Fruit fly (Drosophila melanogaster) whole organism, embryonic: ENCODE data around the gene hog.

Source experiments
- ATbp ChIP-seq: fragments of 200-800 bp; sonication (Bioruptor generic); optimal IDR thresholded peaks from 2 replicates; lab custom pipeline; 2017; ENCODE audit warnings: missing biosample characterization, mild to moderate bottlenecking, missing genetic modification characterization, missing genetic modification reagents
- Ada2b ChIP-seq: fragments of 200-800 bp; sonication (Bioruptor generic); IDR thresholded peaks from 2 replicates; pipeline ENCODE4 v1.3.6; 2022; ENCODE audit warnings: missing biosample characterization, missing genetic modification characterization
- Antp ChIP-seq: fragments of 200-800 bp; sonication (Bioruptor generic); optimal IDR thresholded peaks from 3 replicates; lab custom pipeline; 2016; ENCODE audit warnings: missing biosample characterization, missing genetic modification characterization
- Atf-2 ChIP-seq: fragments of 200-800 bp; sonication (Bioruptor generic); optimal IDR thresholded peaks from 2 replicates; lab custom pipeline; 2016; ENCODE audit warnings: missing biosample characterization, missing genetic modification characterization
- Bgb ChIP-seq: fragments of 200-800 bp; sonication (Bioruptor generic); IDR thresholded peaks from 2 replicates; pipeline ENCODE4 v1.3.6; 2022; ENCODE audit warnings: missing biosample characterization, missing genetic modification characterization; ENCODE audit not compliant: partially characterized antibody
- CG10366 ChIP-seq: fragments of 200-800 bp; sonication (Bioruptor generic); IDR thresholded peaks from 2 replicates; pipeline ENCODE4 v1.3.6; 2022; ENCODE audit warnings: missing biosample characterization, missing genetic modification characterization
- CG11093 ChIP-seq: fragments of 200-800 bp; sonication (Bioruptor generic); IDR thresholded peaks from 3 replicates; pipeline ENCODE4 v1.3.6; 2022; ENCODE audit warnings: missing biosample characterization, missing genetic modification characterization
- CG11247 ChIP-seq: fragments of 200-800 bp; sonication (Bioruptor generic); IDR thresholded peaks from 2 replicates; pipeline ENCODE4 v1.3.6; 2022; ENCODE audit warnings: missing biosample characterization, missing genetic modification characterization
- CG12236 ChIP-seq: fragments of 200-800 bp; sonication (Bioruptor generic); optimal IDR thresholded peaks from 2 replicates; lab custom pipeline; 2016; ENCODE audit warnings: missing biosample characterization, missing genetic modification characterization
- CG12391 ChIP-seq: fragments of 200-800 bp; sonication (Bioruptor generic); optimal IDR thresholded peaks from 3 replicates; lab custom pipeline; 2018; ENCODE audit warnings: missing biosample characterization, mild to moderate bottlenecking, missing genetic modification characterization, moderate library complexity
- CG14860 ChIP-seq: fragments of 200-800 bp; sonication (Bioruptor generic); IDR thresholded peaks from 3 replicates; pipeline ENCODE4 v1.3.6; 2022; ENCODE audit warnings: missing biosample characterization, missing genetic modification characterization; ENCODE audit not compliant: partially characterized antibody
- CG2678 ChIP-seq: fragments of 200-800 bp; sonication (Bioruptor generic); optimal IDR thresholded peaks from 3 replicates; lab custom pipeline; 2019; ENCODE audit warnings: missing biosample characterization, mild to moderate bottlenecking, missing genetic modification characterization, moderate library complexity
- CG30020 ChIP-seq: fragments of 200-800 bp; optimal IDR thresholded peaks from 2 replicates; lab custom pipeline; 2019; ENCODE audit warnings: missing biosample characterization, mild to moderate bottlenecking, missing genetic modification characterization, moderate library complexity
- CG31441 ChIP-seq: fragments of 200-800 bp; sonication (Bioruptor generic); IDR thresholded peaks from 2 replicates; pipeline ENCODE4 v1.3.6; 2022; ENCODE audit warnings: missing biosample characterization, missing genetic modification characterization
- CG4360 ChIP-seq: fragments of 200-800 bp; sonication (Bioruptor generic); IDR thresholded peaks from 2 replicates; pipeline ENCODE4 v1.3.6; 2022; ENCODE audit warnings: missing biosample characterization, missing genetic modification characterization
- CG5180 ChIP-seq: fragments of 200-800 bp; sonication (Bioruptor generic); optimal IDR thresholded peaks from 3 replicates; lab custom pipeline; 2017; ENCODE audit warnings: missing biosample characterization, missing genetic modification characterization, mild to moderate bottlenecking, moderate library complexity, missing genetic modification reagents
- CG6689 ChIP-seq: fragments of 200-800 bp; sonication (Bioruptor generic); IDR thresholded peaks from 2 replicates; pipeline ENCODE4 v1.3.6; 2022; ENCODE audit warnings: missing biosample characterization, missing genetic modification characterization
- CG6854 ChIP-seq: fragments of 200-800 bp; sonication (Bioruptor generic); optimal IDR thresholded peaks from 3 replicates; lab custom pipeline; 2017; ENCODE audit warnings: missing biosample characterization, mild to moderate bottlenecking, missing genetic modification characterization
- CG7786 ChIP-seq: fragments of 200-800 bp; sonication (Bioruptor generic); optimal IDR thresholded peaks from 2 replicates; lab custom pipeline; 2016; ENCODE audit warnings: missing biosample characterization, missing genetic modification characterization
- CG8944 ChIP-seq: fragments of 200-800 bp; sonication (Bioruptor generic); optimal IDR thresholded peaks from 3 replicates; lab custom pipeline; 2016; ENCODE audit warnings: missing biosample characterization, missing genetic modification characterization
- CG9215 ChIP-seq: fragments of 200-800 bp; sonication (Bioruptor generic); IDR thresholded peaks from 2 replicates; pipeline ENCODE4 v1.3.6; 2022; ENCODE audit warnings: missing biosample characterization, missing genetic modification characterization
- CG9817 ChIP-seq: fragments of 200-800 bp; sonication (Bioruptor generic); optimal IDR thresholded peaks from 2 replicates; lab custom pipeline; 2018; ENCODE audit warnings: missing biosample characterization, mild to moderate bottlenecking, missing genetic modification characterization, moderate library complexity
- D ChIP-seq, 2 experiments: fragments of 200-800 bp in 1 of 2; fragments of >200 bp in 1 of 2; sonication (Bioruptor generic) in 1 of 2; optimal IDR thresholded peaks; 2 replicates in 1 of 2; 3 replicates in 1 of 2; lab custom pipeline; 2017; ENCODE audit warnings: mild to moderate bottlenecking in 1 of 2, missing biosample characterization in 1 of 2, missing genetic modification characterization in 1 of 2, missing genetic modification reagents in 1 of 2
- Deaf1 ChIP-seq: fragments of 200-800 bp; optimal IDR thresholded peaks from 3 replicates; lab custom pipeline; 2019; ENCODE audit warnings: missing biosample characterization, mild to moderate bottlenecking, missing genetic modification characterization, moderate library complexity
- Dp ChIP-seq: fragments of 200-800 bp; sonication (Bioruptor generic); optimal IDR thresholded peaks from 2 replicates; lab custom pipeline; 2018; ENCODE audit warnings: missing biosample characterization, mild to moderate bottlenecking, missing genetic modification characterization, moderate library complexity
- Hr3 ChIP-seq: fragments of 200-800 bp; sonication (Bioruptor generic); optimal IDR thresholded peaks from 3 replicates; lab custom pipeline; 2016; ENCODE audit warnings: missing biosample characterization, missing genetic modification characterization
- Mes4 ChIP-seq: fragments of 200-800 bp; sonication (Bioruptor generic); optimal IDR thresholded peaks from 2 replicates; lab custom pipeline; 2016; ENCODE audit warnings: missing biosample characterization, missing genetic modification characterization
- TFAM ChIP-seq: fragments of 200-800 bp; sonication (Bioruptor generic); optimal IDR thresholded peaks from 2 replicates; lab custom pipeline; 2017; ENCODE audit warnings: missing biosample characterization, missing genetic modification characterization, inconsistent platforms
- Taf1 ChIP-seq: fragments of 200-800 bp; sonication (Bioruptor generic); IDR thresholded peaks from 2 replicates; pipeline ENCODE4 v1.3.6; 2022; ENCODE audit warnings: missing biosample characterization, missing genetic modification characterization
- Xbp1 ChIP-seq: fragments of 200-800 bp; sonication (Bioruptor generic); optimal IDR thresholded peaks from 3 replicates; lab custom pipeline; 2016; ENCODE audit warnings: missing biosample characterization, mild to moderate bottlenecking, missing genetic modification characterization
- bsh ChIP-seq, 2 experiments: fragments of 200-800 bp; sonication (Bioruptor generic); optimal IDR thresholded peaks; 2 replicates each; lab custom pipeline; 2017 to 2018; ENCODE audit warnings: mild to moderate bottlenecking in 2 of 2, missing biosample characterization in 2 of 2, missing genetic modification characterization in 2 of 2, moderate library complexity in 1 of 2
- caup ChIP-seq: fragments of 200-800 bp; sonication (Bioruptor generic); optimal IDR thresholded peaks from 3 replicates; lab custom pipeline; 2017; ENCODE audit warnings: missing biosample characterization, mild to moderate bottlenecking, missing genetic modification characterization, moderate library complexity; ENCODE audit not compliant: severe bottlenecking
- dm ChIP-seq: fragments of 200-800 bp; sonication (Bioruptor generic); optimal IDR thresholded peaks from 3 replicates; lab custom pipeline; 2016; ENCODE audit warnings: missing biosample characterization, missing genetic modification characterization
- emc ChIP-seq: fragments of 200-800 bp; sonication (Bioruptor generic); optimal IDR thresholded peaks from 2 replicates; lab custom pipeline; 2016; ENCODE audit warnings: missing biosample characterization, missing genetic modification characterization
- exex ChIP-seq: fragments of 200-800 bp; sonication (Bioruptor generic); optimal IDR thresholded peaks from 4 replicates; lab custom pipeline; 2018; ENCODE audit warnings: missing biosample characterization, mild to moderate bottlenecking, missing genetic modification characterization, moderate library complexity
- ftz-f1 ChIP-seq: fragments of 200-800 bp; sonication (Bioruptor generic); optimal IDR thresholded peaks from 2 replicates; lab custom pipeline; 2016; ENCODE audit warnings: missing biosample characterization, missing genetic modification characterization
- gcm2 ChIP-seq: fragments of 200-800 bp; sonication (Bioruptor generic); optimal IDR thresholded peaks from 2 replicates; lab custom pipeline; 2016; ENCODE audit warnings: missing biosample characterization, missing genetic modification characterization
- klu ChIP-seq: fragments of 200-800 bp; sonication (Bioruptor generic); IDR thresholded peaks from 2 replicates; pipeline ENCODE4 v1.3.6; 2022; ENCODE audit warnings: missing biosample characterization, missing genetic modification characterization
- lmd ChIP-seq: fragments of 200-800 bp; sonication (Bioruptor generic); IDR thresholded peaks from 2 replicates; pipeline ENCODE4 v1.3.6; 2022; ENCODE audit warnings: missing biosample characterization, missing genetic modification characterization
- odd ChIP-seq: fragments of 200-800 bp; sonication (Bioruptor generic); optimal IDR thresholded peaks from 2 replicates; lab custom pipeline; 2017; ENCODE audit warnings: missing biosample characterization, mild to moderate bottlenecking, missing genetic modification characterization
- sc ChIP-seq, 3 experiments: fragments of >200 bp in 2 of 3; fragments of 200-800 bp in 1 of 3; sonication (Bioruptor generic) in 1 of 3; optimal IDR thresholded peaks; 2 replicates in 2 of 3; 3 replicates in 1 of 3; lab custom pipeline; 2017; ENCODE audit warnings: mild to moderate bottlenecking in 1 of 3, missing biosample characterization in 1 of 3, missing genetic modification characterization in 1 of 3, missing genetic modification reagents in 1 of 3
- sisA ChIP-seq: fragments of 200-800 bp; sonication (Bioruptor generic); IDR thresholded peaks from 2 replicates; pipeline ENCODE4 v1.3.6; 2022; ENCODE audit warnings: missing biosample characterization, missing genetic modification characterization
- slou ChIP-seq: fragments of 200-800 bp; sonication (Bioruptor generic); optimal IDR thresholded peaks from 3 replicates; lab custom pipeline; 2016; ENCODE audit warnings: missing biosample characterization, missing genetic modification characterization
- sna ChIP-seq: fragments of 200-800 bp; sonication (Bioruptor generic); IDR thresholded peaks from 2 replicates; pipeline ENCODE4 v1.3.6; 2022; ENCODE audit warnings: missing biosample characterization, missing genetic modification characterization; ENCODE audit not compliant: partially characterized antibody
- sqz ChIP-seq: fragments of 200-800 bp; sonication (Bioruptor generic); optimal IDR thresholded peaks from 3 replicates; lab custom pipeline; 2018; ENCODE audit warnings: missing biosample characterization, mild to moderate bottlenecking, missing genetic modification characterization
- tgo ChIP-seq: fragments of 200-800 bp; sonication (Bioruptor generic); IDR thresholded peaks from 3 replicates; pipeline ENCODE4 v1.3.6; 2022; ENCODE audit warnings: missing biosample characterization, missing genetic modification characterization
- toy ChIP-seq: fragments of 200-800 bp; sonication (Bioruptor generic); IDR thresholded peaks from 2 replicates; pipeline ENCODE4 v1.3.6; 2022; ENCODE audit warnings: missing biosample characterization, missing genetic modification characterization
- twi ChIP-seq: fragments of 200-800 bp; optimal IDR thresholded peaks from 2 replicates; lab custom pipeline; 2019; ENCODE audit warnings: missing biosample characterization, mild to moderate bottlenecking, missing genetic modification characterization, moderate library complexity
- unc-4 ChIP-seq: fragments of 200-800 bp; sonication (Bioruptor generic); IDR thresholded peaks from 2 replicates; pipeline ENCODE4 v1.3.6; 2022; ENCODE audit warnings: missing biosample characterization, missing genetic modification characterization; ENCODE audit not compliant: partially characterized antibody

hog gene

dm6 chrX:14717245-14717644 lies 1.5 kb downstream of the hog start (continued):
- TF ChIP-seq emc (GFP tag; lab: Kevin White, UChicago), result peak; percentile 46
- peak; percentile 89 for TF ChIP-seq caup (GFP tag; lab: Kevin White, UChicago)
- peak; percentile 71 for TF ChIP-seq CG4360 (GFP tag; lab: Robert Waterston, UW)
- TF ChIP-seq sna, result no peak
- peak; percentile 82 for TF ChIP-seq CG5180
- 0 out of 2 replicates have a peak, but pooled peaks have one; percentile 22 for TF ChIP-seq lmd (GFP tag; lab: Robert Waterston, UW)
- peak; percentile 75 for TF ChIP-seq CG11247 (GFP tag; lab: Robert Waterston, UW)
- peak; percentile 86 for TF ChIP-seq CG2678 (tag; lab: Kevin White, UChicago)
- peak; percentile 47 for TF ChIP-seq CG12391 (tag; lab: Kevin White, UChicago)
- TF ChIP-seq CG8944, result peak; percentile 68
- peak; percentile 51 for TF ChIP-seq Atf-2 (GFP tag; lab: Kevin White, UChicago)
- TF ChIP-seq Dp (GFP tag; lab: Kevin White, UChicago), result no peak
- TF ChIP-seq ATbp (GFP tag; lab: Kevin White, UChicago), result peak; percentile 99
- TF ChIP-seq CG30020 (tag; lab: Kevin White, UChicago), result no peak
- peak; percentile 23 for TF ChIP-seq exex (tag; lab: Kevin White, UChicago)
- peak; percentile 24 for TF ChIP-seq TFAM (GFP tag; lab: Kevin White, UChicago)
- 0 out of 2 replicates have a peak, but pooled peaks have one; percentile 30 for TF ChIP-seq sisA (GFP tag; lab: Robert Waterston, UW)
- peak; percentile 43 for TF ChIP-seq CG7786 (GFP tag; lab: Kevin White, UChicago)
- peak; percentile 38 for TF ChIP-seq Xbp1 (GFP tag; lab: Kevin White, UChicago)
- peak; percentile 67 for TF ChIP-seq Mes4 (GFP tag; lab: Kevin White, UChicago)
- no peak for TF ChIP-seq dm (GFP tag; lab: Kevin White, UChicago)
- TF ChIP-seq CG10366, result peak; percentile 59
- TF ChIP-seq CG9817 (tag; lab: Kevin White, UChicago), result peak; percentile 64
- peak; percentile 86 for TF ChIP-seq odd
- no peak for TF ChIP-seq CG9215
- no peak for TF ChIP-seq D (optimal IDR thresholded peaks at IDR 0.05; lab: Kevin White, UChicago)
- peak; percentile 85 for TF ChIP-seq D (GFP tag; optimal IDR thresholded peaks at IDR 0.05; lab: Kevin White, UChicago)
- TF ChIP-seq Bgb (GFP tag; lab: Robert Waterston, UW), result no peak
- TF ChIP-seq twi (tag; lab: Kevin White, UChicago), result peak; percentile 10
- peak; percentile 38; the same call in 1 of the 2 replicates for TF ChIP-seq klu (GFP tag; lab: Robert Waterston, UW)
- TF ChIP-seq CG11093 (GFP tag; lab: Robert Waterston, UW), result peak; percentile 71; the same call in 1 of the 3 replicates
- no peak for TF ChIP-seq sc (optimal IDR thresholded peaks at IDR 0.05; lab: Kevin White, UChicago)
- peak; percentile 83 for TF ChIP-seq sc (GFP tag; optimal IDR thresholded peaks at IDR 0.05; lab: Kevin White, UChicago)
- TF ChIP-seq CG12236 (GFP tag; lab: Kevin White, UChicago), result peak; percentile 82
- peak; percentile 39 for TF ChIP-seq Hr3 (GFP tag; lab: Kevin White, UChicago)
- no peak for TF ChIP-seq unc-4
- TF ChIP-seq Deaf1 (tag; lab: Kevin White, UChicago), result no peak
- TF ChIP-seq toy (GFP tag; lab: Robert Waterston, UW), result no peak
- no peak for TF ChIP-seq gcm2 (GFP tag; lab: Kevin White, UChicago)
- TF ChIP-seq tgo, result peak; percentile 60
- no peak for TF ChIP-seq ftz-f1 (GFP tag; lab: Kevin White, UChicago)
- TF ChIP-seq CG31441 (GFP tag; lab: Robert Waterston, UW), result peak; percentile 75
- peak; percentile 32 for TF ChIP-seq slou (GFP tag; lab: Kevin White, UChicago)
- TF ChIP-seq Antp (GFP tag; lab: Kevin White, UChicago), result peak; percentile 73
- TF ChIP-seq bsh (GFP tag; optimal IDR thresholded peaks at IDR 0.05; lab: Kevin White, UChicago), result peak; percentile 36 to 78
- TF ChIP-seq Taf1 (GFP tag; lab: Robert Waterston, UW), result no peak; the same call in 1 of the 2 replicates
- TF ChIP-seq Ada2b (GFP tag; lab: Robert Waterston, UW), result peak; percentile 69; the same call in 1 of the 2 replicates
- peak; percentile 71 for TF ChIP-seq sqz (GFP tag; lab: Kevin White, UChicago)
- peak; percentile 73 for TF ChIP-seq CG6854
- no peak for TF ChIP-seq CG14860
- peak; percentile 65 for TF ChIP-seq CG6689
